Worm (Caenorhabditis elegans): ENCODE measurements around the gene nos-2.

DNA sequence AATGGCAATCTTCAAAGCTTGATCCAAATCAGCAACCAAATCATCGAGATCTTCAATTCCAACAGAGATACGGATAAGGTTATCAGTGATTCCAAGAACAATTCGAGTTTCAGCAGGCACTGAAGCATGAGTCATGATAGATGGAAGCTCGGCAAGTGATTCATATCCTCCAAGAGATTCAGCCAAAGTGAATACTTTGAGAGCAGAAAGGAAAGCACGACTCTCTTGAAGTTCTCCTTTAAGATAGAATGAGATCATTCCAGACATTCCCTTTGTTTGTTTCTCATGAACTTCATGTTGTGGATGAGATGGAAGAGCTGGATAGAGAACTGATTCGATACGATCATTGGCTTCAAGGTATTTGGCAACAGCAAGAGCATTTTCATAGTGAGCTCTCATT lies 9.1 kb upstream of the nos-2 start:
- TF ChIP-seq snpc-4 (tag; optimal IDR thresholded peaks at IDR 0.05), result no peak
- TF ChIP-seq pqm-1 (tag; optimal IDR thresholded peaks at IDR 0.05), result no peak
- no peak for TF ChIP-seq lin-35 (GFP tag; optimal IDR thresholded peaks at IDR 0.05)
- TF ChIP-seq lin-39 (tag; optimal IDR thresholded peaks at IDR 0.05), result no peak
- no peak for TF ChIP-seq rnt-1 (tag; optimal IDR thresholded peaks at IDR 0.05)
- no peak for TF ChIP-seq elt-3 (tag; optimal IDR thresholded peaks at IDR 0.05)
- TF ChIP-seq hpl-2 (GFP tag; optimal IDR thresholded peaks at IDR 0.05), result no peak

Data from whole organism, L1 larva.